Worm (Caenorhabditis elegans): ENCODE results near the gene sri-65.

The sri-65 gene

ce11 chrV:16405366-16405765 lies 17.2 kb upstream of the sri-65 start:
- peak in 1 of 2 experiments; percentile 85 for TF ChIP-seq efl-1 (optimal IDR thresholded peaks at IDR 0.05)
- TF ChIP-seq efl-1 (GFP tag; optimal IDR thresholded peaks at IDR 0.05 in 1 of 2), result no peak
- TF ChIP-seq elt-2 (tag; optimal IDR thresholded peaks at IDR 0.05), result no peak

DNA sequence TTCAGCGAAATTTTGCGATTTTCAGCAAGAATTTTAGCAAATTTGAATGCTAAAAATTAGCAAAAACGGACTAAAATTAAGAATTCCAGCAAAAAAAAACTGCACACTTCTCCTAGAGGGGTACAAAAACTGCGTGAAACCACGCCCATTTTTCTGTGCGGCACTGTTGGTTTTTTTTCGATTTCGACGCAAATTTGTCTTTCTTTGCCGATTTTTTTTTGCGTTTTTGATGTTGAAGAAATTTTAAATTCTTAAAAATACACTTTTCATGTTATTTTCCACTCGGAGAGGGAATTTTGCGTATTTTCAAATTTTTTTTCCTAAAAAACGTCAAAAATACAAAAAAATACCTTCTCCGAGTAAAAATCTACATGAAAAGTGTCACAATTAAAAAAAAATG lies 15.8 kb upstream of the sri-65 start, which contains the start of gene syp-1:
TSS of gene syp-1 (plus strand) at position 301 of the 400 bp plus-strand sequence.
- TF ChIP-seq hlh-17 (GFP tag; optimal IDR thresholded peaks at IDR 0.05; ENCODE audit: borderline replicate concordance) (no peak), snpc-4 (tag; optimal IDR thresholded peaks at IDR 0.05) (no peak), unc-130 (tag; optimal IDR thresholded peaks at IDR 0.05) (no peak), nhr-76 (tag; optimal IDR thresholded peaks at IDR 0.05) (no peak), fkh-4 (tag; optimal IDR thresholded peaks at IDR 0.05; ENCODE audit: borderline replicate concordance) (no peak), tlp-1 (tag; optimal IDR thresholded peaks at IDR 0.05) (no peak), unc-98 (GFP tag; IDR thresholded peaks at IDR 0.05) (no peak), zip-4 (GFP tag; optimal IDR thresholded peaks at IDR 0.05) (no peak), unc-62 (GFP tag; optimal IDR thresholded peaks at IDR 0.05) (no peak)

DNA sequence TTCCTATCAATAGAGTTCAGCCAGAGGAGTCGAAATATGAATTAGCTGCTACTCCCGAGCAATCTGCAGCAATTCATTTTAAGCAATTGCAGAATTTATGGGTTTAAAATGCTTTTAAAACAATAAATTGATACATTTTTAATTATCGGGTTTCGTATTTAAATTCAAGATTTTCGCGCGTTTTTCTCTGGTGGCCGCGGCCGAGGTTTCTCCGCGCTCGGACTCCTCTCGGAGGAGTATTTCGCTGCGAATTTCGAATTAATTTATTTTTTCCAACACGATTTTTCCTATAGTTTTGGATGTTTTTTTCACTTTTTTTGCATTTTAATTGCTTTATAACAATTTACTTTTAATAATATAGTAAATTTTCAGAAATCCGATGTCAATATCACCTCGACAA lies 13.4 kb upstream of the sri-65 start, which contains the start of gene F13A7.14:
TSS of gene F13A7.14 (plus strand) at position 373 of the 400 bp plus-strand sequence.
- no peak for TF ChIP-seq ces-1 (GFP tag; optimal IDR thresholded peaks at IDR 0.05)
- TF ChIP-seq dpl-1 (GFP tag; optimal IDR thresholded peaks at IDR 0.05), result peak; percentile 95 to 98 (median 97)
- no peak for TF ChIP-seq egl-27 (tag; optimal IDR thresholded peaks at IDR 0.05)
- TF ChIP-seq lin-13 (GFP tag; optimal IDR thresholded peaks at IDR 0.05), result peak; percentile 66
- TF ChIP-seq aly-2 (tag; optimal IDR thresholded peaks at IDR 0.05), result no peak
- peak; percentile 15 for TF ChIP-seq F16B12.6 (tag; optimal IDR thresholded peaks at IDR 0.05)
- TF ChIP-seq ceh-8 (GFP tag; optimal IDR thresholded peaks at IDR 0.05), result peak; percentile 61
- TF ChIP-seq nhr-19 (GFP tag; conservative IDR thresholded peaks at IDR 0.05), result peak; percentile 91
- no peak for TF ChIP-seq pqm-1 (tag; optimal IDR thresholded peaks at IDR 0.05)
- TF ChIP-seq efl-1 (optimal IDR thresholded peaks at IDR 0.05), result peak; percentile 97 to 98
- peak; percentile 97 to 100 for TF ChIP-seq efl-1 (GFP tag; optimal IDR thresholded peaks at IDR 0.05 in 1 of 2)
- peak; percentile 85 for TF ChIP-seq skn-1 (tag; optimal IDR thresholded peaks at IDR 0.05)
- TF ChIP-seq fkh-4 (tag; optimal IDR thresholded peaks at IDR 0.05; ENCODE audit: borderline replicate concordance), result peak; percentile 97
- TF ChIP-seq sup-37 (GFP tag; optimal IDR thresholded peaks at IDR 0.05), result peak; percentile 85
- TF ChIP-seq snu-23 (GFP tag; optimal IDR thresholded peaks at IDR 0.05), result peak; percentile 90
- peak; percentile 82 for TF ChIP-seq hlh-4 (tag; optimal IDR thresholded peaks at IDR 0.05)
- peak; percentile 92 for TF ChIP-seq nhr-20 (tag; optimal IDR thresholded peaks at IDR 0.05)
- TF ChIP-seq pag-3 (tag; optimal IDR thresholded peaks at IDR 0.05; ENCODE audit: borderline replicate concordance, insufficient read depth), result no peak
- TF ChIP-seq nhr-85 (tag), result peak; percentile 95
- peak; percentile 74 for TF ChIP-seq vab-15 (tag; optimal IDR thresholded peaks at IDR 0.05)
- peak; percentile 79 for TF ChIP-seq unc-130 (tag; optimal IDR thresholded peaks at IDR 0.05)
- peak; percentile 96 for TF ChIP-seq lir-3 (tag; optimal IDR thresholded peaks at IDR 0.05; ENCODE audit: poor library complexity)
- TF ChIP-seq swsn-7 (tag; optimal IDR thresholded peaks at IDR 0.05), result peak; percentile 89
- peak; percentile 91 for TF ChIP-seq xbp-1 (tag; optimal IDR thresholded peaks at IDR 0.05)
- TF ChIP-seq C16A3.4 (tag; optimal IDR thresholded peaks at IDR 0.05), result peak; percentile 76
- TF ChIP-seq sox-4 (tag; optimal IDR thresholded peaks at IDR 0.05), result peak; percentile 94
- TF ChIP-seq unc-98 (GFP tag; IDR thresholded peaks at IDR 0.05), result peak; percentile 91
- TF ChIP-seq nhr-71 (tag; optimal IDR thresholded peaks at IDR 0.05), result peak; percentile 95
- peak in 1 of 2 experiments; percentile 98 for TF ChIP-seq ztf-11 (tag; optimal IDR thresholded peaks at IDR 0.05)
- peak; percentile 86 for TF ChIP-seq grh-1 (GFP tag; IDR thresholded peaks at IDR 0.05)
- TF ChIP-seq nhr-84 (tag; optimal IDR thresholded peaks at IDR 0.05), result no peak
- peak; percentile 84 for TF ChIP-seq snpc-4 (tag; optimal IDR thresholded peaks at IDR 0.05)
- no peak for TF ChIP-seq unc-62 (GFP tag; optimal IDR thresholded peaks at IDR 0.05)
- TF ChIP-seq ceh-88 (GFP tag; IDR thresholded peaks at IDR 0.05), result peak; percentile 71
- TF ChIP-seq hpl-2 (GFP tag; optimal IDR thresholded peaks at IDR 0.05), result no peak
- peak; percentile 94 for TF ChIP-seq pax-3 (tag; optimal IDR thresholded peaks at IDR 0.05)
- TF ChIP-seq elt-3 (tag; optimal IDR thresholded peaks at IDR 0.05), result peak in 2 of 6 experiments; percentile 29 to 87
- no peak for TF ChIP-seq alr-1 (tag; optimal IDR thresholded peaks at IDR 0.05; ENCODE audit: borderline replicate concordance)
- peak; percentile 96 for TF ChIP-seq irx-1 (tag; optimal IDR thresholded peaks at IDR 0.05)
- TF ChIP-seq lin-14 (GFP tag; optimal IDR thresholded peaks at IDR 0.05), result peak; percentile 82
- peak; percentile 77 for TF ChIP-seq fkh-8 (tag; optimal IDR thresholded peaks at IDR 0.05)
- TF ChIP-seq nhr-11 (tag; optimal IDR thresholded peaks at IDR 0.05), result peak; percentile 25

Data from whole organism, L1 larva.